Worm (Caenorhabditis elegans): ENCODE measurements around the gene K01D12.20.

DNA sequence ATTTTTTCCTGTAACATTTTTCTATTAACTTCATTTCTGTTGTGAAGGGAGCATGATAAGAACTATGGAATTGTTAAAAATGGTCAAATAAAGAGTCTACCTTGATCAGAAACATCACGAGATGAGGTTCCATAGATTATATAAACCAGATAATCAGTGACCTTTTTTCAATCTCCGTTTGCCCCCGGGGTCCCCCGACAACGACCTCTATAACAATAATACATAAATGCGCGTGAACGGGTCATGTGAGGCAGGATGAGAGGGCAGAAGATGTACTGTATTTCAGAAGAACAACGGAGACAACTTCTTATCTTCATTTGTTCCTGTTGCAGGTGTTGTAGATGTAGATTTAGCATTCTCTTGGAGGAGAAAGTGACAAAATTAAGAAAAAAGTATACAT is 48.8 kb downstream of the K01D12.20 start:
- TF ChIP-seq nhr-11 (tag; optimal IDR thresholded peaks at IDR 0.05) = no peak
- TF ChIP-seq elt-2 (tag; optimal IDR thresholded peaks at IDR 0.05) = no peak
- no peak for TF ChIP-seq dmd-4 (tag; optimal IDR thresholded peaks at IDR 0.05; ENCODE audit: borderline replicate concordance)
- no peak for TF ChIP-seq rnt-1 (tag; optimal IDR thresholded peaks at IDR 0.05)
